Worm (Caenorhabditis elegans): ENCODE measurements around the gene hsd-3.

ce11 chrX:5024300-5024699 lies 15.2 kb downstream of the hsd-3 start, which contains the start of gene ZC449.1:
- TF ChIP-seq elt-2 (tag; optimal IDR thresholded peaks at IDR 0.05) (no peak), unc-62 (GFP tag; optimal IDR thresholded peaks at IDR 0.05) (no peak), mef-2 (tag; optimal IDR thresholded peaks at IDR 0.05) (no peak), fkh-4 (tag; optimal IDR thresholded peaks at IDR 0.05; ENCODE audit: borderline replicate concordance) (no peak), nhr-28 (tag; optimal IDR thresholded peaks at IDR 0.05) (no peak), unc-86 (tag; optimal IDR thresholded peaks at IDR 0.05) (no peak), fkh-10 (GFP tag; optimal IDR thresholded peaks at IDR 0.05) (no peak), nhr-12 (tag; optimal IDR thresholded peaks at IDR 0.05) (no peak), lsy-2 (tag; optimal IDR thresholded peaks at IDR 0.05) (no peak), blmp-1 (tag; optimal IDR thresholded peaks at IDR 0.05) (peak; percentile 73), lin-15B (tag; optimal IDR thresholded peaks at IDR 0.05) (no peak), sptf-1 (tag; optimal IDR thresholded peaks at IDR 0.05) (no peak), ceh-82 (tag; optimal IDR thresholded peaks at IDR 0.05) (no peak), nhr-84 (tag; optimal IDR thresholded peaks at IDR 0.05) (no peak)

Data from whole organism, L1 larva.